Fruit fly (Drosophila melanogaster): ENCODE data around the gene Rcc1.

Gene Rcc1

dm6 chr3L:5974575-5975421, 42.2 kb upstream of the Rcc1 start (continued):
- TF ChIP-seq fd3F (GFP tag; optimal IDR thresholded peaks at IDR 0.05): no peak
- peak; percentile 38 for TF ChIP-seq CG12104 (GFP tag; optimal IDR thresholded peaks at IDR 0.05)
- TF ChIP-seq HLHmδ (GFP tag; optimal IDR thresholded peaks at IDR 0.05): no peak
- TF ChIP-seq CG11696 (GFP tag; IDR thresholded peaks at IDR 0.05): no peak
- no peak for TF ChIP-seq CG32772 (GFP tag; IDR thresholded peaks at IDR 0.05)
- TF ChIP-seq phol (tag; optimal IDR thresholded peaks at IDR 0.05): peak; percentile 10
- no peak for TF ChIP-seq CG9215 (GFP tag; IDR thresholded peaks at IDR 0.05)
- TF ChIP-seq CG13424 (tag; optimal IDR thresholded peaks at IDR 0.05): peak; percentile 32
- no peak for TF ChIP-seq HmgD (GFP tag; optimal IDR thresholded peaks at IDR 0.05)
- no peak for TF ChIP-seq Dfd (GFP tag; optimal IDR thresholded peaks at IDR 0.05)
- TF ChIP-seq CG17568 (GFP tag; optimal IDR thresholded peaks at IDR 0.05): peak; percentile 28
- no peak for TF ChIP-seq CG3847 (GFP tag; IDR thresholded peaks at IDR 0.05)
- TF ChIP-seq aop (GFP tag; IDR thresholded peaks at IDR 0.05): no peak
- TF ChIP-seq CG10267 (tag; optimal IDR thresholded peaks at IDR 0.05): peak; percentile 8
- peak; percentile 55 for TF ChIP-seq CG10959 (GFP tag; IDR thresholded peaks at IDR 0.05)
- TF ChIP-seq peb (GFP tag; IDR thresholded peaks at IDR 0.05): 0 out of 2 replicates have a peak, but pooled peaks have one; percentile 20
- peak; percentile 56 for TF ChIP-seq onecut (GFP tag; IDR thresholded peaks at IDR 0.05)
- no peak for TF ChIP-seq Hr3 (GFP tag; optimal IDR thresholded peaks at IDR 0.05)
- TF ChIP-seq Chrac-16 (GFP tag; optimal IDR thresholded peaks at IDR 0.05): no peak
- TF ChIP-seq rib (GFP tag; IDR thresholded peaks at IDR 0.05): no peak
- TF ChIP-seq Med (GFP tag): peak; percentile 70
- no peak for TF ChIP-seq ro (GFP tag; IDR thresholded peaks at IDR 0.05)
- TF ChIP-seq gcm (GFP tag; optimal IDR thresholded peaks at IDR 0.05): peak; percentile 15
- TF ChIP-seq gce (GFP tag; IDR thresholded peaks at IDR 0.05): no peak
- TF ChIP-seq CG17328 (GFP tag; IDR thresholded peaks at IDR 0.05): no peak; the same call in 1 of the 2 replicates
- TF ChIP-seq h (optimal IDR thresholded peaks at IDR 0.05): no peak
- peak; percentile 42 for TF ChIP-seq CG18764 (GFP tag; optimal IDR thresholded peaks at IDR 0.05)
- peak; percentile 62 for TF ChIP-seq sd (tag; optimal IDR thresholded peaks at IDR 0.05)
- peak; percentile 84 for TF ChIP-seq CG15601 (tag; optimal IDR thresholded peaks at IDR 0.05)
- no peak for TF ChIP-seq tap (tag; optimal IDR thresholded peaks at IDR 0.05)
- TF ChIP-seq CG10979 (tag; optimal IDR thresholded peaks at IDR 0.05): peak; percentile 40
- TF ChIP-seq scrt (GFP tag; optimal IDR thresholded peaks at IDR 0.05): peak; percentile 23
- no peak for TF ChIP-seq CG8281 (tag; optimal IDR thresholded peaks at IDR 0.05)
- peak; percentile 35 for TF ChIP-seq D19A (tag; optimal IDR thresholded peaks at IDR 0.05)
- no peak for TF ChIP-seq C15 (GFP tag; IDR thresholded peaks at IDR 0.05)
- no peak for TF ChIP-seq bigmax (GFP tag; optimal IDR thresholded peaks at IDR 0.05)
- TF ChIP-seq amos (GFP tag; IDR thresholded peaks at IDR 0.05; ENCODE audit: partially characterized antibody): no peak
- TF ChIP-seq Poxn (GFP tag; IDR thresholded peaks at IDR 0.05): no peak
- TF ChIP-seq ase (GFP tag; IDR thresholded peaks at IDR 0.05): no peak
- peak; percentile 48 for TF ChIP-seq CG10654 (GFP tag; optimal IDR thresholded peaks at IDR 0.05)
- TF ChIP-seq chif (GFP tag; optimal IDR thresholded peaks at IDR 0.05): peak; percentile 49 to 53
- TF ChIP-seq Dad (GFP tag; optimal IDR thresholded peaks at IDR 0.05): no peak
- TF ChIP-seq tgo (GFP tag; IDR thresholded peaks at IDR 0.05): no peak
- no peak for TF ChIP-seq dan (GFP tag; IDR thresholded peaks at IDR 0.05)
- TF ChIP-seq Nf-YC (tag; optimal IDR thresholded peaks at IDR 0.05): no peak
- TF ChIP-seq Hr78 (GFP tag; optimal IDR thresholded peaks at IDR 0.05): peak in 1 of 2 experiments; percentile 54
- no peak for TF ChIP-seq crp (GFP tag; optimal IDR thresholded peaks at IDR 0.05)

Data from whole organism, embryonic.